Worm (Caenorhabditis elegans): ENCODE data around the gene K01A2.4.

ce11 chrII:333853-334449 is 26.7 kb downstream of the K01A2.4 start:
- TF ChIP-seq ref-1 (GFP tag; conservative IDR thresholded peaks at IDR 0.05) (no peak), med-1 (GFP tag; optimal IDR thresholded peaks at IDR 0.05; ENCODE audit: insufficient read depth) (no peak), ztf-23 (GFP tag; IDR thresholded peaks at IDR 0.05) (no peak), ztf-29 (GFP tag; IDR thresholded peaks at IDR 0.05) (no peak), cog-1 (tag; optimal IDR thresholded peaks at IDR 0.05) (no peak)
